Fruit fly (Drosophila melanogaster): ENCODE data around the gene EMC1.

dm6 chr3R:7913551-7913950 lies 6.4 kb upstream of the EMC1 start, which contains the start of gene kipf:
- TF ChIP-seq CG8478 (optimal IDR thresholded peaks at IDR 0.05) (no peak), usp (GFP tag; optimal IDR thresholded peaks at IDR 0.05) (no peak)
